Fruit fly (Drosophila melanogaster): ENCODE results near the gene Irp-1A.

Irp-1A gene

dm6 chr3R:22753895-22754774 is 29.7 kb upstream of the Irp-1A start (continued):
- TF ChIP-seq ERR (GFP tag; optimal IDR thresholded peaks at IDR 0.05) (no peak), CG17359 (tag; optimal IDR thresholded peaks at IDR 0.05) (peak; percentile 67), CG4707 (GFP tag; optimal IDR thresholded peaks at IDR 0.05) (peak; percentile 66), Sry-δ (GFP tag; optimal IDR thresholded peaks at IDR 0.05) (no peak), run (tag; optimal IDR thresholded peaks at IDR 0.05) (peak; percentile 15), CG11093 (GFP tag; IDR thresholded peaks at IDR 0.05) (no peak), Aef1 (GFP tag; IDR thresholded peaks at IDR 0.05) (peak; percentile 25; the same call in 1 of the 3 replicates), CG7372 (GFP tag; IDR thresholded peaks at IDR 0.05) (peak; percentile 27), grau (tag; optimal IDR thresholded peaks at IDR 0.05) (peak; percentile 72), tin (GFP tag; optimal IDR thresholded peaks at IDR 0.05) (peak; percentile 54), D (optimal IDR thresholded peaks at IDR 0.05) (no peak), D (GFP tag; optimal IDR thresholded peaks at IDR 0.05) (peak; percentile 59), chinmo (GFP tag; IDR thresholded peaks at IDR 0.05; ENCODE audit: partially characterized antibody) (peak; percentile 89; the same call in 2 of the 4 replicates), twi (tag; optimal IDR thresholded peaks at IDR 0.05) (peak; percentile 19), insv (GFP tag; optimal IDR thresholded peaks at IDR 0.05) (no peak), vfl (GFP tag; optimal IDR thresholded peaks at IDR 0.05) (no peak), pita (GFP tag; optimal IDR thresholded peaks at IDR 0.05) (no peak), disco-r (GFP tag; optimal IDR thresholded peaks at IDR 0.05) (peak; percentile 22), CG7786 (GFP tag; optimal IDR thresholded peaks at IDR 0.05) (peak; percentile 37), CG3163 (GFP tag; optimal IDR thresholded peaks at IDR 0.05) (no peak), CG3281 (GFP tag; optimal IDR thresholded peaks at IDR 0.05) (peak; percentile 71), CG11247 (GFP tag; IDR thresholded peaks at IDR 0.05) (peak; percentile 14; the same call in 1 of the 2 replicates), tx (GFP tag; optimal IDR thresholded peaks at IDR 0.05) (no peak), mld (GFP tag; IDR thresholded peaks at IDR 0.05; ENCODE audit: partially characterized antibody) (no peak), CoRest (tag; optimal IDR thresholded peaks at IDR 0.05) (peak; percentile 85), NfI (GFP tag; optimal IDR thresholded peaks at IDR 0.05) (peak; percentile 52), maf-S (GFP tag; optimal IDR thresholded peaks at IDR 0.05) (no peak), CG11723 (GFP tag; optimal IDR thresholded peaks at IDR 0.05) (peak; percentile 46), Hand (GFP tag; optimal IDR thresholded peaks at IDR 0.05) (no peak), Nf-YC (tag; optimal IDR thresholded peaks at IDR 0.05) (peak; percentile 51), chm (GFP tag; IDR thresholded peaks at IDR 0.05) (peak; percentile 83), Trl (optimal IDR thresholded peaks at IDR 0.05) (peak; percentile 61 to 66), Trl (GFP tag; optimal IDR thresholded peaks at IDR 0.05) (peak; percentile 22), CG16863 (GFP tag; optimal IDR thresholded peaks at IDR 0.05) (peak; percentile 37), Opbp (GFP tag; IDR thresholded peaks at IDR 0.05; ENCODE audit: partially characterized antibody) (no peak), CG17328 (GFP tag; IDR thresholded peaks at IDR 0.05) (peak; percentile 68), CG18476 (GFP tag; optimal IDR thresholded peaks at IDR 0.05) (peak; percentile 46), MTF-1 (GFP tag; optimal IDR thresholded peaks at IDR 0.05; ENCODE audit: borderline replicate concordance) (no peak), ems (GFP tag; optimal IDR thresholded peaks at IDR 0.05) (peak; percentile 9), CG9437 (GFP tag; optimal IDR thresholded peaks at IDR 0.05) (peak; percentile 81), D19A (tag; optimal IDR thresholded peaks at IDR 0.05) (peak; percentile 92), Deaf1 (tag; optimal IDR thresholded peaks at IDR 0.05) (peak; percentile 95), Lim3 (GFP tag; IDR thresholded peaks at IDR 0.05) (no peak), cas (GFP tag; IDR thresholded peaks at IDR 0.05) (0 out of 2 replicates have a peak, but pooled peaks have one; percentile 25), CG5245 (GFP tag; optimal IDR thresholded peaks at IDR 0.05) (peak; percentile 33), sens-2 (GFP tag; IDR thresholded peaks at IDR 0.05) (no peak; the same call in 1 of the 2 replicates), br (optimal IDR thresholded peaks at IDR 0.05) (no peak), Doc2 (GFP tag; IDR thresholded peaks at IDR 0.05) (no peak), CG10959 (GFP tag; IDR thresholded peaks at IDR 0.05) (peak; percentile 17), kah (GFP tag; optimal IDR thresholded peaks at IDR 0.05) (peak; percentile 33)
